Worm (Caenorhabditis elegans): ENCODE results near the gene R02F11.1.

DNA sequence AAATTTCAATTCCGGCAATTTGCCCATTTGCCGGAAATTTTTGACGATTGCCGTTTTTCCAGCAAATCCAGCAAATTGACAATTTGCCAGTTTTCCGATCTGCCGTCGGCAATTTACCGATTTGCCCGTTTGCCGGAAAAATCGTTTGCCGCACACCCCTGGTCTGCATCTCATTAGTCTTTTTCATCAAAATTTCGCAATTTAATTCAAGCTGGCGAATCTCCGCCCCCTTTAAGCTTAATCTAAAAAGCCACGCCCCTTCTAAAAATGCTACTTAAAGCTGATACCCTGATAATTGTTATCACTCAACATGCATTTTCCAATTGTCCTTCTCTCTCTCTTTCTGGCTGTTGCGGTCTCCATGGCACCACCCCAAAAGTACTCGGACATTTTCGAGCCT lies 17.6 kb upstream of the R02F11.1 start, which contains the start of gene Y60C6A.1:
- TF ChIP-seq nhr-237 (tag; optimal IDR thresholded peaks at IDR 0.05) (no peak), nhr-77 (tag; optimal IDR thresholded peaks at IDR 0.05) (no peak), nhr-6 (tag; optimal IDR thresholded peaks at IDR 0.05) (no peak), ceh-82 (tag; optimal IDR thresholded peaks at IDR 0.05) (no peak), zag-1 (tag; optimal IDR thresholded peaks at IDR 0.05) (no peak), mbf-1 (tag; optimal IDR thresholded peaks at IDR 0.05) (no peak), unc-55 (GFP tag; optimal IDR thresholded peaks at IDR 0.05) (no peak), ztf-11 (tag; optimal IDR thresholded peaks at IDR 0.05) (no peak), aly-2 (tag; optimal IDR thresholded peaks at IDR 0.05) (no peak), sma-3 (GFP tag; optimal IDR thresholded peaks at IDR 0.05) (no peak), nhr-129 (tag; optimal IDR thresholded peaks at IDR 0.05) (no peak), snpc-4 (tag; optimal IDR thresholded peaks at IDR 0.05) (no peak)

Measured in whole organism, L2 larva.